Worm (Caenorhabditis elegans) whole organism, young adult: ENCODE results near the gene F17C11.12.

ENCODE experiments used
- B0035.1 ChIP-seq: sonication (generic microtip); optimal IDR thresholded peaks from 2 replicates; lab custom pipeline; 2016; ENCODE audit warnings: missing genetic modification characterization, mild to moderate bottlenecking, missing compliant biosample characterization, missing genotype, missing genetic modification reagents
- B0261.1 ChIP-seq: sonication (generic microtip); optimal IDR thresholded peaks from 2 replicates; lab custom pipeline; 2016; ENCODE audit warnings: mild to moderate bottlenecking, missing genetic modification characterization, moderate library complexity, missing compliant biosample characterization
- D2030.7 ChIP-seq: fragments of 200-800 bp; sonication (Bioruptor generic); IDR thresholded peaks from 2 replicates; pipeline ENCODE4 v1.3.6; 2022; ENCODE audit warnings: missing genetic modification reagents, missing genetic modification characterization, missing compliant biosample characterization
- F49E8.2 ChIP-seq: sonication (generic microtip); optimal IDR thresholded peaks from 3 replicates; lab custom pipeline; 2017; ENCODE audit warnings: missing genetic modification characterization, mild to moderate bottlenecking, missing compliant biosample characterization, antibody characterized with exemption, moderate library complexity; ENCODE audit not compliant: insufficient read depth
- K12H6.12 ChIP-seq: fragments of 200-800 bp; sonication (Bioruptor generic); optimal IDR thresholded peaks from 2 replicates; lab custom pipeline; 2018; ENCODE audit warnings: mild to moderate bottlenecking, missing genetic modification characterization, missing compliant biosample characterization
- Y56A3A.18 ChIP-seq: fragments of 200-800 bp; sonication (Bioruptor generic); IDR thresholded peaks from 2 replicates; pipeline ENCODE4 v1.3.6; 2022; ENCODE audit warnings: missing genetic modification reagents, missing genetic modification characterization, missing compliant biosample characterization
- ZK185.1 ChIP-seq: sonication (generic microtip); optimal IDR thresholded peaks from 2 replicates; lab custom pipeline; 2016; ENCODE audit warnings: mild to moderate bottlenecking, missing genetic modification characterization, missing compliant biosample characterization; ENCODE audit not compliant: poor library complexity, severe bottlenecking
- aptf-3 ChIP-seq: fragments of 200-800 bp; sonication (Bioruptor generic); IDR thresholded peaks from 2 replicates; pipeline ENCODE4 v1.3.6; 2022; ENCODE audit warnings: missing genetic modification characterization, missing compliant biosample characterization
- attf-3 ChIP-seq: fragments of 200-800 bp; sonication (Bioruptor generic); conservative IDR thresholded peaks from 2 replicates; pipeline ENCODE4 v1.3.6; 2022; ENCODE audit warnings: missing genetic modification reagents, missing genetic modification characterization, missing compliant biosample characterization
- ccch-3 ChIP-seq: fragments of 200-800 bp; sonication (Bioruptor generic); optimal IDR thresholded peaks from 2 replicates; lab custom pipeline; 2018; ENCODE audit warnings: mild to moderate bottlenecking, missing genetic modification characterization, missing compliant biosample characterization
- cebp-2 ChIP-seq: fragments of 200-800 bp; sonication (Bioruptor generic); IDR thresholded peaks from 2 replicates; pipeline ENCODE4 v1.3.6; 2022; ENCODE audit warnings: missing genetic modification characterization, missing compliant biosample characterization
- ceh-40 ChIP-seq: fragments of 200-800 bp; sonication (Bioruptor generic); IDR thresholded peaks from 2 replicates; pipeline ENCODE4 v1.3.6; 2022; ENCODE audit warnings: missing genetic modification characterization, missing compliant biosample characterization
- dox-1 ChIP-seq: fragments of 200-800 bp; sonication (Bioruptor generic); IDR thresholded peaks from 2 replicates; pipeline ENCODE4 v1.3.6; 2022; ENCODE audit warnings: missing genetic modification reagents, missing genetic modification characterization, missing compliant biosample characterization
- egrh-3 ChIP-seq: fragments of 200-800 bp; sonication (Bioruptor generic); IDR thresholded peaks from 2 replicates; pipeline ENCODE4 v1.3.6; 2022; ENCODE audit warnings: missing genetic modification reagents, missing genetic modification characterization, missing compliant biosample characterization
- him-1 ChIP-seq: sonication (generic microtip); optimal IDR thresholded peaks from 2 replicates; lab custom pipeline; 2016; ENCODE audit warnings: missing genotype, missing genetic modification reagents, missing genetic modification characterization, missing compliant biosample characterization
- hlh-26 ChIP-seq: fragments of 200-800 bp; sonication (Bioruptor generic); conservative IDR thresholded peaks from 2 replicates; pipeline ENCODE4 v1.3.6; 2022; ENCODE audit warnings: missing genetic modification reagents, missing genetic modification characterization, missing compliant biosample characterization
- hmg-20 ChIP-seq: fragments of 200-800 bp; sonication (Bioruptor generic); IDR thresholded peaks from 2 replicates; pipeline ENCODE4 v1.3.6; 2022; ENCODE audit warnings: missing genetic modification reagents, missing genetic modification characterization, missing compliant biosample characterization
- hrde-1 ChIP-seq: sonication (generic microtip); optimal IDR thresholded peaks from 2 replicates; lab custom pipeline; 2016; ENCODE audit warnings: missing genetic modification characterization, mild to moderate bottlenecking, missing compliant biosample characterization, moderate library complexity, missing genotype, missing genetic modification reagents, borderline replicate concordance
- let-526 ChIP-seq: fragments of 200-800 bp; sonication (Bioruptor generic); IDR thresholded peaks from 2 replicates; pipeline ENCODE4 v1.3.6; 2022; ENCODE audit warnings: missing genetic modification reagents, missing genetic modification characterization, missing compliant biosample characterization
- lin-40 ChIP-seq: sonication (generic microtip); optimal IDR thresholded peaks from 2 replicates; lab custom pipeline; 2016; ENCODE audit warnings: missing genetic modification characterization, mild to moderate bottlenecking, missing compliant biosample characterization, missing genotype, missing genetic modification reagents
- lin-54 ChIP-seq: fragments of 200-800 bp; sonication (Bioruptor generic); optimal IDR thresholded peaks from 2 replicates; lab custom pipeline; 2018; ENCODE audit warnings: mild to moderate bottlenecking, missing genetic modification characterization, missing compliant biosample characterization
- lir-1 ChIP-seq: fragments of 200-800 bp; sonication (Bioruptor generic); conservative IDR thresholded peaks from 2 replicates; pipeline ENCODE4 v1.3.6; 2022; ENCODE audit warnings: missing genetic modification reagents, missing genetic modification characterization, missing compliant biosample characterization
- lsl-1 ChIP-seq: fragments of 200-800 bp; sonication (Bioruptor generic); optimal IDR thresholded peaks from 2 replicates; lab custom pipeline; 2018; ENCODE audit warnings: mild to moderate bottlenecking, missing genetic modification characterization, moderate library complexity, missing compliant biosample characterization
- lsy-27 ChIP-seq: sonication (generic microtip); optimal IDR thresholded peaks from 2 replicates; lab custom pipeline; 2017; ENCODE audit warnings: missing genetic modification characterization, mild to moderate bottlenecking, missing compliant biosample characterization, antibody characterized with exemption, missing genotype, borderline replicate concordance; ENCODE audit not compliant: insufficient read depth
- madf-3 ChIP-seq: fragments of 200-800 bp; sonication (Bioruptor generic); IDR thresholded peaks from 2 replicates; pipeline ENCODE4 v1.3.6; 2022; ENCODE audit warnings: missing genetic modification reagents, missing genetic modification characterization, missing compliant biosample characterization
- mel-28 ChIP-seq: sonication (generic microtip); optimal IDR thresholded peaks from 2 replicates; lab custom pipeline; 2016; ENCODE audit warnings: borderline replicate concordance, mild to moderate bottlenecking, missing genetic modification characterization, missing compliant biosample characterization
- nfya-2 ChIP-seq: fragments of 200-800 bp; sonication (Bioruptor generic); IDR thresholded peaks from 2 replicates; pipeline ENCODE4 v1.3.6; 2022; ENCODE audit warnings: missing genetic modification reagents, missing genetic modification characterization, missing compliant biosample characterization
- nhr-80 ChIP-seq: sonication (generic microtip); optimal IDR thresholded peaks from 2 replicates; lab custom pipeline; 2016; ENCODE audit warnings: missing genetic modification characterization, missing compliant biosample characterization
- pbrm-1 ChIP-seq: fragments of 200-800 bp; sonication (Bioruptor generic); IDR thresholded peaks from 2 replicates; pipeline ENCODE4 v1.3.6; 2022; ENCODE audit warnings: missing genetic modification reagents, missing genetic modification characterization, missing compliant biosample characterization
- snpc-1.3 ChIP-seq: sonication (generic microtip); optimal IDR thresholded peaks from 2 replicates; lab custom pipeline; 2017; ENCODE audit warnings: missing genetic modification characterization, mild to moderate bottlenecking, missing compliant biosample characterization, antibody characterized with exemption, moderate library complexity, missing genotype, missing genetic modification reagents; ENCODE audit not compliant: insufficient read depth
- snpc-4 ChIP-seq, 5 experiments: fragments of 150-350 bp in 1 of 5; sonication (generic microtip) in 4 of 5; optimal IDR thresholded peaks; 2 replicates each; lab custom pipeline; 2014 to 2018; ENCODE audit warnings: missing genetic modification characterization in 5 of 5, missing biosample characterization in 3 of 5, antibody characterized with exemption in 2 of 5, mild to moderate bottlenecking in 2 of 5, missing compliant biosample characterization in 2 of 5, missing genotype in 2 of 5, moderate library complexity in 2 of 5, missing genetic modification reagents in 1 of 5
- tbx-9 ChIP-seq: sonication (generic microtip); optimal IDR thresholded peaks from 2 replicates; lab custom pipeline; 2016; ENCODE audit warnings: borderline replicate concordance, missing genetic modification characterization, inconsistent platforms, missing compliant biosample characterization
- unc-62 ChIP-seq: fragments of 150-350 bp; optimal IDR thresholded peaks from 2 replicates; lab custom pipeline; 2014; ENCODE audit warnings: missing biosample characterization, missing genetic modification reagents, missing genetic modification characterization
- ztf-26 ChIP-seq: sonication (generic microtip); optimal IDR thresholded peaks from 2 replicates; lab custom pipeline; 2017; ENCODE audit warnings: missing genetic modification characterization, missing compliant biosample characterization
- ztf-3 ChIP-seq: fragments of 200-800 bp; sonication (Bioruptor generic); optimal IDR thresholded peaks from 2 replicates; lab custom pipeline; 2018; ENCODE audit warnings: mild to moderate bottlenecking, missing genetic modification characterization, missing compliant biosample characterization
- ztf-6 ChIP-seq: fragments of 200-800 bp; sonication (Bioruptor generic); IDR thresholded peaks from 2 replicates; pipeline ENCODE4 v1.3.6; 2022; ENCODE audit warnings: missing genetic modification reagents, missing genetic modification characterization, missing compliant biosample characterization

The F17C11.12 gene

ce11 chrV:10925658-10926057 is 11.1 kb downstream of the F17C11.12 start:
- no peak for TF ChIP-seq ZK185.1 (tag; lab: Kevin White, UChicago)
- TF ChIP-seq lin-40 (tag; lab: Kevin White, UChicago): no peak
- no peak for TF ChIP-seq B0261.1 (tag; lab: Kevin White, UChicago)
- TF ChIP-seq snpc-4 (GFP tag; optimal IDR thresholded peaks at IDR 0.05; lab: Kevin White, UChicago): no peak
- TF ChIP-seq snpc-4 (tag; optimal IDR thresholded peaks at IDR 0.05; lab: Kevin White, UChicago): no peak
- TF ChIP-seq him-1 (tag; lab: Kevin White, UChicago): no peak
- no peak for TF ChIP-seq madf-3 (GFP tag; lab: Robert Waterston, UW)
- TF ChIP-seq lsl-1 (GFP tag; lab: Kevin White, UChicago): no peak
- no peak for TF ChIP-seq pbrm-1 (GFP tag; lab: Robert Waterston, UW)

DNA sequence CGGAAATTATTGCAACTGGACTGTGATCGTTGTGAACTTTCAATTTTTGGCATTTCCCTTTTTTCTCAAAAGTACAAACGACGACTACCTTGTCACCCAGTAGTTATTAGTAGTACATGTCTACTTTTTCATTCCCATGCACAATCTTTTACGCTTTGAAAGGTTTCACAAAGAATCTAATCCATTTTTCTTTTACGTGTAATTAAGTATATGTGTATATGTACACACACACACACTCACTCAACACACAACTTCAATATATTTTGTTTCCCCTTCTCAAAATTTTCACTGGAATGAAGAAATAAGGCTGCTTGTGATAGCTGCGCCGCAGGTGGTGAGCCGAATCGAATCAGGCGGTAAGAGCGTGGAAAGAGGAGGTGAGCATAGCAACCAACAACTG is 12.0 kb downstream of the F17C11.12 start, which contains the start of gene F58B4.6:
TSS of gene F58B4.6 (plus strand) at position 301 of the 400 bp plus-strand sequence.
- no peak for TF ChIP-seq Y56A3A.18
- no peak for TF ChIP-seq mel-28
- no peak for TF ChIP-seq hlh-26 (GFP tag; lab: Robert Waterston, UW)
- TF ChIP-seq tbx-9: no peak
- no peak for TF ChIP-seq unc-62 (GFP tag; lab: Kevin White, UChicago)
- no peak for TF ChIP-seq hmg-20 (GFP tag; lab: Robert Waterston, UW)
- no peak for TF ChIP-seq lin-54 (GFP tag; lab: Kevin White, UChicago)
- TF ChIP-seq cebp-2: no peak
- no peak for TF ChIP-seq ztf-26 (tag; lab: Kevin White, UChicago)
- TF ChIP-seq ZK185.1 (tag; lab: Kevin White, UChicago): no peak
- no peak for TF ChIP-seq nfya-2
- TF ChIP-seq lir-1 (GFP tag; lab: Robert Waterston, UW): no peak
- no peak for TF ChIP-seq egrh-3 (GFP tag; lab: Robert Waterston, UW)
- no peak for TF ChIP-seq attf-3 (GFP tag; lab: Robert Waterston, UW)
- TF ChIP-seq lsl-1 (GFP tag; lab: Kevin White, UChicago): no peak
- TF ChIP-seq B0035.1 (tag; lab: Kevin White, UChicago): no peak
- no peak for TF ChIP-seq dox-1 (GFP tag; lab: Robert Waterston, UW)
- no peak for TF ChIP-seq D2030.7 (GFP tag; lab: Robert Waterston, UW)
- no peak for TF ChIP-seq nhr-80

DNA sequence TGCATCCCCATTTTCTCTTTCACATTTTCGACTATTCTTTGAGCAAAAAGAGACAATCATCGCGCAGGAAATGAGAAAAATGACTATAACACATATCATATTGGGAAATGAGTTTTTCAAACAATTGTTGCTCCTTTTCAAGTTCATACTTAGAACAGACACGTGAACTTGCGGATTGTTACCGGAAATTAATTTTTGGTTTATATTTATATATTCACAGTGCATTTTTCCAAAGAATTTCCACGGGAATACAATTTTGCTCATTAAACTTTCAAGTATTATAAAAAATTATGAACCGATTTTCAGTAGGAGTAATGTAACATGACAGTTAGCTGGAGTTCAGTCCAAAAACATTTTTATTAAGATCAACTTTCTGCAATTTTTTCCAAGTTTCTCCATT is 13.5 kb downstream of the F17C11.12 start, which contains the start of gene F58B4.7:
TSS of gene F58B4.7 (minus strand) at position 101 of the 400 bp plus-strand sequence.
- TF ChIP-seq lsy-27 (tag; lab: Kevin White, UChicago) (no peak), Y56A3A.18 (no peak), aptf-3 (GFP tag; lab: Robert Waterston, UW) (no peak), nfya-2 (no peak), ccch-3 (GFP tag; lab: Kevin White, UChicago) (no peak)

DNA sequence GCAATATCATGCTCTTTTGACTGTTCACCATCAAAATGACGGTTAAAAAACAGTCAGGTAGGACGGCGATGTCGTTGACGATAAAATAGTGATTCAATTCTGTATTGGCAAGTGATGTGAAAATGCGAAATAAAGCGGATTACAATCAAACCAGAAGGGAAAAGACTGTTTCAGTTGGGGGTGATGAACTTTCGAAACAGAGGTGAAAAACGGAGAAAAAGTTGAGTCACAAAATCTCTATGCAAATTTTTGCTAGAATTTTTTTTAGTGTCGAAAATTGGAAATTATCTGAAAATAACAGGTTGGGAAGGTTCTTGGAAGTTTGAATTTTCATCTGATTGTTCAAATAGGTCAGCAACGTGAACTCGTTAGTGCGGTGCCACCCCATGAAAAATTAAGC is 15.0 kb downstream of the F17C11.12 start, which contains the start of gene nas-31:
TSS of gene nas-31 (minus strand) at position 101 of the 400 bp plus-strand sequence.
- TF ChIP-seq let-526 (GFP tag; lab: Robert Waterston, UW) (no peak), K12H6.12 (tag; lab: Kevin White, UChicago) (no peak)
- TF ChIP-seq, all 124 proteins: peak for 0

DNA sequence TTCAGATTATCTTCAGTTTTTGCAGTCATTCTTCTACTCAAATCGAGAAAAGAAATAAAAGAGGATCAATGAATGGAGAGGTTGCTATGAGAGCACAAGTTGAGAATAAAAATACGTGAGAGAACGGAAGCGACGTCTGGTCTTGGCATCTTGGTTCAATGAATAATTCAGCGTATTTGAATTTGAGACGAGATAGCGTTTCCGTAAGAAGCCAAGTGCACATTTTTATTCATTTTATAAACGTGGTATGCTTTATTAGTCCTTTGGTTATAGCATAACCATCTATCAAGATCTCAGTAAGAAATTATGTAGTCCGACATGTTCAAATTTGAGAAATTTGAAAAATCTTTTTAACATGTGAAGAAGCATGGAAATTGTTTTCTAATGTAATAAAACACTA is 18.3 kb downstream of the F17C11.12 start, which contains the start of gene F58B4.2:
TSS of gene F58B4.2 (minus strand) at position 101 of the 400 bp plus-strand sequence.
- TF ChIP-seq ztf-6 (GFP tag; lab: Robert Waterston, UW): no peak
- no peak for TF ChIP-seq ztf-26 (tag; lab: Kevin White, UChicago)
- TF ChIP-seq ceh-40 (GFP tag; lab: Robert Waterston, UW): no peak
- TF ChIP-seq nhr-80: no peak
- TF ChIP-seq ztf-3 (GFP tag; lab: Kevin White, UChicago): no peak
- TF ChIP-seq F49E8.2 (tag; lab: Kevin White, UChicago): no peak
- no peak for TF ChIP-seq hrde-1 (tag; lab: Kevin White, UChicago)
- TF ChIP-seq snpc-1.3 (tag; lab: Kevin White, UChicago): no peak
- TF ChIP-seq attf-3 (GFP tag; lab: Robert Waterston, UW): no peak
